Worm (Caenorhabditis elegans): ENCODE measurements around the gene Y43F4A.1.

ce11 chrIII:13258163-13258562 lies 35.3 kb downstream of the Y43F4A.1 start:
- TF ChIP-seq fos-1 (tag; optimal IDR thresholded peaks at IDR 0.05) = no peak
- no peak for TF ChIP-seq sptf-1 (tag; optimal IDR thresholded peaks at IDR 0.05)
- no peak for TF ChIP-seq aly-2 (tag; optimal IDR thresholded peaks at IDR 0.05)
- TF ChIP-seq ets-5 (GFP tag; IDR thresholded peaks at IDR 0.05) = no peak
- TF ChIP-seq egl-27 (tag; optimal IDR thresholded peaks at IDR 0.05) = no peak
- no peak for TF ChIP-seq lin-13 (GFP tag; optimal IDR thresholded peaks at IDR 0.05)
- TF ChIP-seq skn-1 (tag; optimal IDR thresholded peaks at IDR 0.05) = no peak
- TF ChIP-seq nhr-28 (tag; optimal IDR thresholded peaks at IDR 0.05) = no peak
- no peak for TF ChIP-seq nhr-77 (tag; optimal IDR thresholded peaks at IDR 0.05)
- TF ChIP-seq nhr-237 (tag; optimal IDR thresholded peaks at IDR 0.05) = no peak
- no peak for TF ChIP-seq ceh-63 (GFP tag; optimal IDR thresholded peaks at IDR 0.05)
- peak; percentile 37 for TF ChIP-seq unc-86 (tag; optimal IDR thresholded peaks at IDR 0.05)
- no peak for TF ChIP-seq fkh-10 (GFP tag; optimal IDR thresholded peaks at IDR 0.05)
- TF ChIP-seq ces-1 (GFP tag; optimal IDR thresholded peaks at IDR 0.05) = no peak
